Fruit fly (Drosophila melanogaster) whole organism, prepupa: ENCODE results near the gene CG11286.

Source experiments
- Blimp-1 ChIP-seq: fragments of 200-800 bp; sonication (Bioruptor generic); optimal IDR thresholded peaks from 3 replicates; lab custom pipeline; 2017; ENCODE audit warnings: missing biosample characterization, missing genetic modification characterization, mild to moderate bottlenecking, moderate library complexity, missing genetic modification reagents
- CG10631 ChIP-seq: fragments of 200-800 bp; sonication (Bioruptor generic); optimal IDR thresholded peaks from 2 replicates; lab custom pipeline; 2016; ENCODE audit warnings: missing biosample characterization, missing genetic modification characterization
- CG10669 ChIP-seq: fragments of 200-800 bp; sonication (Bioruptor generic); optimal IDR thresholded peaks from 3 replicates; lab custom pipeline; 2018; ENCODE audit warnings: missing biosample characterization, mild to moderate bottlenecking, missing genetic modification characterization, moderate library complexity
- CG11294 ChIP-seq: fragments of 200-800 bp; sonication (Bioruptor generic); IDR thresholded peaks from 2 replicates; pipeline ENCODE4 v1.3.6; 2022; ENCODE audit warnings: missing biosample characterization, missing genetic modification characterization
- CG15336 ChIP-seq: fragments of 200-800 bp; sonication (Bioruptor generic); IDR thresholded peaks from 2 replicates; pipeline ENCODE4 v1.3.6; 2022; ENCODE audit warnings: missing biosample characterization, missing genetic modification characterization
- CG16779 ChIP-seq: fragments of 200-800 bp; sonication (Bioruptor generic); optimal IDR thresholded peaks from 3 replicates; lab custom pipeline; 2017; ENCODE audit warnings: missing biosample characterization, mild to moderate bottlenecking, missing genetic modification characterization
- CG31627 ChIP-seq: fragments of 200-800 bp; sonication (Bioruptor generic); optimal IDR thresholded peaks from 3 replicates; lab custom pipeline; 2016; ENCODE audit warnings: missing biosample characterization, missing genetic modification characterization
- CG32006 ChIP-seq: fragments of 200-800 bp; sonication (Bioruptor generic); optimal IDR thresholded peaks from 3 replicates; lab custom pipeline; 2017; ENCODE audit warnings: missing biosample characterization, mild to moderate bottlenecking, missing genetic modification characterization
- CG34406 ChIP-seq: fragments of 200-800 bp; sonication (Bioruptor generic); optimal IDR thresholded peaks from 3 replicates; lab custom pipeline; 2016; ENCODE audit warnings: missing biosample characterization, missing genetic modification characterization
- CG4318 ChIP-seq: fragments of 200-800 bp; sonication (Bioruptor generic); optimal IDR thresholded peaks from 3 replicates; lab custom pipeline; 2017; ENCODE audit warnings: missing biosample characterization, mild to moderate bottlenecking, missing genetic modification characterization
- CG6163 ChIP-seq: fragments of 200-800 bp; sonication (Bioruptor generic); IDR thresholded peaks from 3 replicates; pipeline ENCODE4 v1.3.6; 2022; ENCODE audit warnings: missing biosample characterization, missing genetic modification characterization
- CG6276 ChIP-seq: fragments of 200-800 bp; sonication (Bioruptor generic); optimal IDR thresholded peaks from 2 replicates; lab custom pipeline; 2017; ENCODE audit warnings: missing biosample characterization, mild to moderate bottlenecking, missing genetic modification characterization
- CG6792 ChIP-seq: fragments of 200-800 bp; sonication (Bioruptor generic); optimal IDR thresholded peaks from 3 replicates; lab custom pipeline; 2016; ENCODE audit warnings: missing biosample characterization, missing genetic modification characterization
- CG6808 ChIP-seq: fragments of 200-800 bp; sonication (Bioruptor generic); optimal IDR thresholded peaks from 3 replicates; lab custom pipeline; 2017; ENCODE audit warnings: missing biosample characterization, missing genetic modification characterization, mild to moderate bottlenecking, moderate library complexity, missing genetic modification reagents
- CG6854 ChIP-seq: fragments of 200-800 bp; sonication (Bioruptor generic); optimal IDR thresholded peaks from 2 replicates; lab custom pipeline; 2017; ENCODE audit warnings: missing biosample characterization, mild to moderate bottlenecking, missing genetic modification characterization
- Eip75B ChIP-seq: fragments of 200-800 bp; sonication (Bioruptor generic); optimal IDR thresholded peaks from 3 replicates; lab custom pipeline; 2016; ENCODE audit warnings: missing biosample characterization, missing genetic modification characterization
- Eip78C ChIP-seq: fragments of 200-800 bp; sonication (Bioruptor generic); peaks from one replicate; lab custom pipeline; 2016; ENCODE audit warnings: missing biosample characterization, missing genetic modification characterization
- Ets21C ChIP-seq: fragments of 200-800 bp; sonication (Bioruptor generic); optimal IDR thresholded peaks from 3 replicates; lab custom pipeline; 2016; ENCODE audit warnings: missing biosample characterization, missing genetic modification characterization
- Ets96B ChIP-seq: fragments of 200-800 bp; optimal IDR thresholded peaks from 2 replicates; lab custom pipeline; 2019; ENCODE audit warnings: missing biosample characterization, mild to moderate bottlenecking, missing genetic modification characterization, moderate library complexity
- Gug ChIP-seq: fragments of 200-800 bp; sonication (Bioruptor generic); IDR thresholded peaks from 2 replicates; pipeline ENCODE4 v1.3.6; 2022; ENCODE audit warnings: missing biosample characterization, missing genetic modification characterization
- Hr38 ChIP-seq: sonication (Bioruptor generic); optimal IDR thresholded peaks from 2 replicates; lab custom pipeline; 2016; ENCODE audit warnings: missing biosample characterization, missing genetic modification characterization
- Hr4 ChIP-seq: fragments of 200-800 bp; sonication (Bioruptor generic); optimal IDR thresholded peaks from 3 replicates; lab custom pipeline; 2016; ENCODE audit warnings: missing biosample characterization, missing genetic modification characterization
- Lpt ChIP-seq: fragments of 200-800 bp; sonication (Bioruptor generic); optimal IDR thresholded peaks from 3 replicates; lab custom pipeline; 2016; ENCODE audit warnings: missing biosample characterization, missing genetic modification characterization
- OdsH ChIP-seq: fragments of 200-800 bp; sonication (Bioruptor generic); optimal IDR thresholded peaks from 3 replicates; lab custom pipeline; 2016; ENCODE audit warnings: missing biosample characterization, missing genetic modification characterization
- Sox102F ChIP-seq: fragments of 200-800 bp; sonication (Bioruptor generic); optimal IDR thresholded peaks from 2 replicates; lab custom pipeline; 2016; ENCODE audit warnings: missing biosample characterization, mild to moderate bottlenecking, missing genetic modification characterization
- Sox14 ChIP-seq: fragments of 200-800 bp; sonication (Bioruptor generic); optimal IDR thresholded peaks from 3 replicates; lab custom pipeline; 2016; ENCODE audit warnings: missing biosample characterization, missing genetic modification characterization
- achi ChIP-seq: fragments of 200-800 bp; sonication (Bioruptor generic); optimal IDR thresholded peaks from 3 replicates; lab custom pipeline; 2016; ENCODE audit warnings: missing biosample characterization, missing genetic modification characterization
- cyc ChIP-seq: fragments of 200-800 bp; sonication (Bioruptor generic); optimal IDR thresholded peaks from 3 replicates; lab custom pipeline; 2016; ENCODE audit warnings: missing biosample characterization, missing genetic modification characterization
- eg ChIP-seq: fragments of 200-800 bp; sonication (Bioruptor generic); IDR thresholded peaks from 3 replicates; pipeline ENCODE4 v1.3.6; 2022; ENCODE audit warnings: missing biosample characterization, missing genetic modification characterization
- fd59A ChIP-seq: fragments of 200-800 bp; sonication (Bioruptor generic); optimal IDR thresholded peaks from 2 replicates; lab custom pipeline; 2017; ENCODE audit warnings: missing biosample characterization, mild to moderate bottlenecking, missing genetic modification characterization, missing genetic modification reagents
- lz ChIP-seq: fragments of 200-800 bp; sonication (Bioruptor generic); optimal IDR thresholded peaks from 3 replicates; lab custom pipeline; 2016; ENCODE audit warnings: missing biosample characterization, missing genetic modification characterization
- net ChIP-seq: fragments of 200-800 bp; sonication (Bioruptor generic); optimal IDR thresholded peaks from 3 replicates; lab custom pipeline; 2016; ENCODE audit warnings: missing biosample characterization, missing genetic modification characterization
- pdm3 ChIP-seq: fragments of 200-800 bp; sonication (Bioruptor generic); optimal IDR thresholded peaks from 3 replicates; lab custom pipeline; 2016; ENCODE audit warnings: missing biosample characterization, missing genetic modification characterization
- spab ChIP-seq: fragments of 200-800 bp; sonication (Bioruptor generic); optimal IDR thresholded peaks from 2 replicates; lab custom pipeline; 2017; ENCODE audit warnings: missing biosample characterization, mild to moderate bottlenecking, missing genetic modification characterization, missing genetic modification reagents
- svp ChIP-seq: fragments of 200-800 bp; sonication (Bioruptor generic); peaks from one replicate; lab custom pipeline; 2016; ENCODE audit warnings: missing biosample characterization, missing genetic modification characterization
- topi ChIP-seq: fragments of 200-800 bp; sonication (Bioruptor generic); optimal IDR thresholded peaks from 3 replicates; lab custom pipeline; 2016; ENCODE audit warnings: missing biosample characterization, missing genetic modification characterization
- vri ChIP-seq: fragments of 200-800 bp; sonication (Bioruptor generic); optimal IDR thresholded peaks from 3 replicates; lab custom pipeline; 2016; ENCODE audit warnings: missing biosample characterization, mild to moderate bottlenecking, missing genetic modification characterization

Gene CG11286

DNA sequence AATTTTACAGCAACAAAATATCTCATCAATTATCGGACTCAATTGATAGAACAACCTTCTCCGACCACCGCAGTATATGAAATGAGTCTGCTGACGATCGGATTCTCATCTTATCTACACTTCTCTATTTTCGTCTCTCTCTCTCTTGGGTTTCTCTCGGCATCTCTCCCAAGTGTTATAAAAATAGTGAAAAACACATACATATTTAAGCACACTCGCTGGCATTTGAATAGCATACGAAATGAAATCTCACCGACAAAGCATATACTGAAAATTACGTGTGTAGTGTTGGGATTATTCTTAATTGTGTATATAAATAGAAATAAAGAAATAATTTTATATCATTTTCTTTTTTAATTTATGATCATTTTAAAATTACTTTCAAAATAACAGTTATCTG, 21.6 kb downstream of the CG11286 start, which contains the start of gene pyd3:
Gene pyd3 (minus strand): TSS at position 87 of the 400 bp plus-strand sequence.
- peak; percentile 16 for TF ChIP-seq Hr4 (GFP tag; lab: Kevin White, UChicago)
- TF ChIP-seq CG31627, result no peak
- no peak for TF ChIP-seq Gug
- TF ChIP-seq CG10669 (GFP tag; lab: Kevin White, UChicago), result peak; percentile 39
- TF ChIP-seq CG32006, result peak; percentile 45
- peak; percentile 5 for TF ChIP-seq achi (GFP tag; lab: Kevin White, UChicago)
- TF ChIP-seq CG16779 (tag; lab: Kevin White, UChicago), result no peak
- no peak for TF ChIP-seq CG6276 (GFP tag; lab: Kevin White, UChicago)
- TF ChIP-seq lz, result no peak
- TF ChIP-seq pdm3 (GFP tag; lab: Kevin White, UChicago), result no peak
- no peak for TF ChIP-seq CG4318 (GFP tag; lab: Kevin White, UChicago)
- TF ChIP-seq CG6808, result peak; percentile 6
- no peak for TF ChIP-seq eg
- TF ChIP-seq topi (GFP tag; lab: Kevin White, UChicago), result no peak
- 0 out of 2 replicates have a peak, but pooled peaks have one; percentile 37 for TF ChIP-seq CG15336 (GFP tag; lab: Robert Waterston, UW)
- TF ChIP-seq Eip78C, result peak; percentile 34
- TF ChIP-seq svp (GFP tag; lab: Kevin White, UChicago), result peak; percentile 59
- no peak for TF ChIP-seq Hr38 (GFP tag; lab: Kevin White, UChicago)
- TF ChIP-seq OdsH (GFP tag; lab: Kevin White, UChicago), result no peak
- no peak for TF ChIP-seq net (GFP tag; lab: Kevin White, UChicago)
- TF ChIP-seq CG6163, result 0 out of 3 replicates have a peak, but pooled peaks have one; percentile 15
- TF ChIP-seq Lpt (GFP tag; lab: Kevin White, UChicago), result no peak
- TF ChIP-seq Ets96B (tag; lab: Kevin White, UChicago), result peak; percentile 51

dm6 chr3R:7739463-7739862, 32.1 kb downstream of the CG11286 start, which contains the start of gene CG43254:
CG43254 (minus strand) TSS chr3R:7739563.
- TF ChIP-seq cyc (GFP tag; lab: Kevin White, UChicago) (no peak), CG32006 (no peak), fd59A (GFP tag; lab: Kevin White, UChicago) (no peak), Ets96B (tag; lab: Kevin White, UChicago) (no peak), CG6792 (GFP tag; lab: Kevin White, UChicago) (no peak), Ets21C (GFP tag; lab: Kevin White, UChicago) (no peak), CG15336 (GFP tag; lab: Robert Waterston, UW) (no peak), CG11294 (GFP tag; lab: Robert Waterston, UW) (no peak), CG6854 (GFP tag; lab: Kevin White, UChicago) (no peak), spab (GFP tag; lab: Kevin White, UChicago) (no peak), Sox102F (GFP tag; lab: Kevin White, UChicago) (no peak), CG6163 (no peak), Sox14 (GFP tag; lab: Kevin White, UChicago) (no peak)

DNA sequence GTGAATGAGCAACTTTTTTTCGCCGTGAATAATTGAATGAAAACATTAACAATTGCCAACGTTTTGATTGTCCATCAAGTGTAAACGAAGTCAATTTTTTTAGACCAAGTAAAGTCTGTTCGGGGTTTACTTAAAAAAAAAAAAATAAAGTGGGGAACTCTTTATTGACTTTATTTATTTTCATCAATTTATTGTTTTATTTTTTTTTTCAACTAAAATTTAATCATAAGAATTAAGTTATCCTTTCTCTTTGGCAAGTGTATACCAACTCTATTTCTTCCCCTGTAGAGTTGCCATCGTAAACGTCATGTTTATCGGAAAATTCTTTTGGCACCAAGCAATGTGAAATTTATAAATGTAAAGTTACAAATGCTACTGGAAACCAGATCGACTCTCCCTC, 49.4 kb downstream of the CG11286 start, which contains the start of gene CG2616:
Gene CG2616 (plus strand): TSS at position 301 of the 400 bp plus-strand sequence.
- TF ChIP-seq CG10631 (GFP tag; lab: Kevin White, UChicago) (no peak), Blimp-1 (GFP tag; lab: Kevin White, UChicago) (no peak), CG34406 (GFP tag; lab: Kevin White, UChicago) (no peak), Eip75B (GFP tag; lab: Kevin White, UChicago) (no peak), vri (GFP tag; lab: Kevin White, UChicago) (no peak)
